Worm (Caenorhabditis elegans) whole organism, L4/young adult: ENCODE data around the gene T23D5.8.

ENCODE experiments used
- dao-5 ChIP-seq: sonication (generic microtip); optimal IDR thresholded peaks from 2 replicates; lab custom pipeline; 2016; ENCODE audit warnings: missing genotype, missing genetic modification characterization, moderate library complexity, missing compliant biosample characterization
- him-1 ChIP-seq: sonication (generic microtip); optimal IDR thresholded peaks from 2 replicates; lab custom pipeline; 2016; ENCODE audit warnings: missing genotype, missing genetic modification reagents, missing genetic modification characterization, missing compliant biosample characterization

- TF ChIP-seq him-1 (tag; lab: Kevin White, UChicago) (no peak), dao-5 (tag; lab: Kevin White, UChicago) (no peak)
Measured at ce11 chrV:15719570-15719969, 28.7 kb downstream of the T23D5.8 start, which contains the start of gene Y6E2A.7.
